Fruit fly (Drosophila melanogaster) whole organism, adult: Measurements from ENCODE around the gene APP-BP1.
A peak's percentile ranks its signal among the peaks of the same experiment; 100 is the strongest.

Source experiments
- CG11617 ChIP-seq: fragments of 200-800 bp; sonication (Bioruptor generic); optimal IDR thresholded peaks from 2 replicates; lab custom pipeline; 2017; ENCODE audit warnings: mild to moderate bottlenecking, missing biosample characterization, missing genetic modification reagents, missing genetic modification characterization
- CG7101 ChIP-seq: fragments of 200-800 bp; sonication (Bioruptor generic); optimal IDR thresholded peaks from 2 replicates; lab custom pipeline; 2018; ENCODE audit warnings: missing biosample characterization, mild to moderate bottlenecking, missing genetic modification characterization, moderate library complexity
- cnc ChIP-seq, 2 experiments: fragments of >200 bp; optimal IDR thresholded peaks; 2 replicates each; lab custom pipeline; 2017
- ovo ChIP-seq: fragments of 200-800 bp; sonication (Bioruptor generic); optimal IDR thresholded peaks from 2 replicates; lab custom pipeline; 2016; ENCODE audit warnings: missing biosample characterization, missing genetic modification characterization
- pad ChIP-seq: fragments of 200-800 bp; sonication (Bioruptor generic); optimal IDR thresholded peaks from 3 replicates; lab custom pipeline; 2017; ENCODE audit warnings: missing biosample characterization, missing genetic modification characterization, mild to moderate bottlenecking, moderate library complexity, missing genetic modification reagents
- tj ChIP-seq: fragments of 200-800 bp; sonication (Bioruptor generic); optimal IDR thresholded peaks from 3 replicates; lab custom pipeline; 2017; ENCODE audit warnings: missing biosample characterization, mild to moderate bottlenecking, missing genetic modification characterization, moderate library complexity

- TF ChIP-seq CG11617 (GFP tag; lab: Kevin White, UChicago) (peak; percentile 95), ovo (GFP tag; lab: Kevin White, UChicago) (no peak), CG7101 (peak; percentile 94), cnc (optimal IDR thresholded peaks at IDR 0.05; lab: Kevin White, UChicago) (no peak), pad (peak; percentile 85), tj (GFP tag; lab: Kevin White, UChicago) (peak; percentile 79)
These were observed 13.5 kb upstream of the APP-BP1 start for dm6 chr3L:11084557-11085231.
